Worm (Caenorhabditis elegans) whole organism, L1 larva: ENCODE measurements around the gene Y51B9A.14.
A peak's percentile ranks its signal among the peaks of the same experiment; 100 is the strongest.

Experiments
- C16A3.4 ChIP-seq: fragments of 150-350 bp; optimal IDR thresholded peaks from 2 replicates; lab custom pipeline; 2014; ENCODE audit warnings: missing biosample characterization, missing genetic modification characterization
- F16B12.6 ChIP-seq: fragments of 150-350 bp; optimal IDR thresholded peaks from 2 replicates; lab custom pipeline; 2014; ENCODE audit warnings: missing biosample characterization, missing genetic modification characterization
- Y116A8C.19 ChIP-seq: sonication (generic microtip); optimal IDR thresholded peaks from 2 replicates; lab custom pipeline; 2016; ENCODE audit warnings: missing compliant biosample characterization, missing genetic modification characterization, borderline replicate concordance
- aly-2 ChIP-seq: fragments of 150-350 bp; optimal IDR thresholded peaks from 2 replicates; lab custom pipeline; 2014; ENCODE audit warnings: missing biosample characterization, missing genetic modification characterization
- ceh-88 ChIP-seq: fragments of 200-800 bp; sonication (Bioruptor generic); IDR thresholded peaks from 2 replicates; pipeline ENCODE4 v1.3.6; 2022; ENCODE audit warnings: missing genetic modification characterization, missing compliant biosample characterization
- ceh-90 ChIP-seq: sonication (generic microtip); optimal IDR thresholded peaks from 2 replicates; lab custom pipeline; 2016; ENCODE audit warnings: missing genetic modification characterization, missing compliant biosample characterization
- efl-1 ChIP-seq, 4 experiments: fragments of 150-350 bp; optimal IDR thresholded peaks in 3 of 4; peaks in 1 of 4; 1 replicate in 1 of 4; 2 replicates in 3 of 4; lab custom pipeline; 2014; ENCODE audit warnings: missing biosample characterization in 2 of 4, missing genetic modification characterization in 2 of 4, missing genetic modification reagents in 2 of 4
- efl-3 ChIP-seq: fragments of 200-800 bp; sonication (Bioruptor generic); optimal IDR thresholded peaks from 2 replicates; lab custom pipeline; 2018; ENCODE audit warnings: mild to moderate bottlenecking, missing genetic modification characterization, missing compliant biosample characterization
- elt-2 ChIP-seq: sonication (generic microtip); optimal IDR thresholded peaks from 2 replicates; lab custom pipeline; 2016; ENCODE audit warnings: missing genetic modification characterization, mild to moderate bottlenecking, inconsistent platforms, missing compliant biosample characterization, missing genetic modification reagents
- ets-5 ChIP-seq: fragments of 200-800 bp; sonication (Bioruptor generic); IDR thresholded peaks from 2 replicates; pipeline ENCODE4 v1.3.6; 2022; ENCODE audit warnings: missing genetic modification characterization, missing compliant biosample characterization
- fkh-10 ChIP-seq: sonication (generic microtip); optimal IDR thresholded peaks from 2 replicates; lab custom pipeline; 2017; ENCODE audit warnings: missing biosample characterization, missing genetic modification reagents, missing genetic modification characterization
- fkh-8 ChIP-seq: sonication (generic microtip); optimal IDR thresholded peaks from 2 replicates; lab custom pipeline; 2016; ENCODE audit warnings: mild to moderate bottlenecking, missing genetic modification characterization, missing compliant biosample characterization
- fos-1 ChIP-seq: fragments of 150-350 bp; optimal IDR thresholded peaks from 2 replicates; lab custom pipeline; 2014; ENCODE audit warnings: missing biosample characterization, missing genetic modification characterization
- hlh-4 ChIP-seq: sonication (generic microtip); optimal IDR thresholded peaks from 2 replicates; lab custom pipeline; 2016; ENCODE audit warnings: mild to moderate bottlenecking, missing genetic modification characterization, missing compliant biosample characterization
- isw-1 ChIP-seq: fragments of 200-800 bp; sonication (Bioruptor generic); IDR thresholded peaks from 2 replicates; pipeline ENCODE4 v1.3.6; 2022; ENCODE audit warnings: missing genetic modification characterization, missing compliant biosample characterization
- lin-13 ChIP-seq: fragments of 150-350 bp; optimal IDR thresholded peaks from 2 replicates; lab custom pipeline; 2014; ENCODE audit warnings: missing biosample characterization, missing genetic modification reagents, missing genetic modification characterization
- lin-35 ChIP-seq, 2 experiments: fragments of 150-350 bp; optimal IDR thresholded peaks; 2 replicates each; lab custom pipeline; 2014; ENCODE audit warnings: missing biosample characterization in 2 of 2, missing genetic modification characterization in 2 of 2, missing genetic modification reagents in 2 of 2
- mab-9 ChIP-seq: fragments of 200-800 bp; sonication (Bioruptor generic); IDR thresholded peaks from 2 replicates; pipeline ENCODE4 v1.3.6; 2022; ENCODE audit warnings: missing genetic modification reagents, missing genetic modification characterization, missing compliant biosample characterization
- mef-2 ChIP-seq: fragments of 150-350 bp; optimal IDR thresholded peaks from 2 replicates; lab custom pipeline; 2014; ENCODE audit warnings: missing biosample characterization, missing genetic modification characterization
- nhr-11 ChIP-seq: fragments of 150-350 bp; optimal IDR thresholded peaks from 2 replicates; lab custom pipeline; 2014; ENCODE audit warnings: missing biosample characterization, missing genetic modification characterization
- nhr-19 ChIP-seq: fragments of 200-800 bp; sonication (Bioruptor generic); conservative IDR thresholded peaks from 2 replicates; pipeline ENCODE4 v1.3.6; 2022; ENCODE audit warnings: missing genetic modification characterization, missing compliant biosample characterization
- nhr-237 ChIP-seq: fragments of 150-350 bp; optimal IDR thresholded peaks from 2 replicates; lab custom pipeline; 2014; ENCODE audit warnings: missing biosample characterization, missing genetic modification characterization
- nhr-28 ChIP-seq: fragments of 150-350 bp; optimal IDR thresholded peaks from 2 replicates; lab custom pipeline; 2014; ENCODE audit warnings: missing biosample characterization, missing genetic modification characterization
- nhr-47 ChIP-seq: sonication (generic microtip); optimal IDR thresholded peaks from 2 replicates; lab custom pipeline; 2016; ENCODE audit warnings: mild to moderate bottlenecking, missing genetic modification characterization, moderate library complexity, missing compliant biosample characterization
- nhr-71 ChIP-seq: sonication (generic microtip); optimal IDR thresholded peaks from 2 replicates; lab custom pipeline; 2016; ENCODE audit warnings: mild to moderate bottlenecking, missing genetic modification characterization, moderate library complexity, missing compliant biosample characterization
- nhr-84 ChIP-seq: sonication (generic microtip); optimal IDR thresholded peaks from 2 replicates; lab custom pipeline; 2017; ENCODE audit warnings: missing biosample characterization, missing genetic modification characterization
- nhr-90 ChIP-seq: sonication (generic microtip); optimal IDR thresholded peaks from 2 replicates; lab custom pipeline; 2016; ENCODE audit warnings: mild to moderate bottlenecking, missing genetic modification characterization, missing compliant biosample characterization; ENCODE audit not compliant: poor library complexity
- rnt-1 ChIP-seq: sonication (generic microtip); optimal IDR thresholded peaks from 2 replicates; lab custom pipeline; 2016; ENCODE audit warnings: mild to moderate bottlenecking, missing genetic modification characterization, moderate library complexity, missing compliant biosample characterization
- snpc-4 ChIP-seq: fragments of 150-350 bp; optimal IDR thresholded peaks from 2 replicates; lab custom pipeline; 2014; ENCODE audit warnings: missing biosample characterization, missing genetic modification characterization
- sptf-1 ChIP-seq: fragments of 150-350 bp; optimal IDR thresholded peaks from 2 replicates; lab custom pipeline; 2014; ENCODE audit warnings: missing biosample characterization, missing genetic modification characterization
- tbx-2 ChIP-seq: sonication (generic microtip); optimal IDR thresholded peaks from 2 replicates; lab custom pipeline; 2016; ENCODE audit warnings: missing genetic modification characterization, missing compliant biosample characterization
- tlp-1 ChIP-seq: fragments of 150-350 bp; optimal IDR thresholded peaks from 2 replicates; lab custom pipeline; 2014; ENCODE audit warnings: missing biosample characterization, missing genetic modification characterization
- unc-62 ChIP-seq: fragments of 150-350 bp; optimal IDR thresholded peaks from 2 replicates; lab custom pipeline; 2014; ENCODE audit warnings: missing biosample characterization, missing genetic modification reagents, missing genetic modification characterization
- unc-86 ChIP-seq: sonication (generic microtip); optimal IDR thresholded peaks from 2 replicates; lab custom pipeline; 2016; ENCODE audit warnings: missing genetic modification characterization, missing compliant biosample characterization
- xbp-1 ChIP-seq: sonication (generic microtip); optimal IDR thresholded peaks from 2 replicates; lab custom pipeline; 2016; ENCODE audit warnings: missing genetic modification characterization, missing compliant biosample characterization
- zag-1 ChIP-seq: fragments of 150-350 bp; optimal IDR thresholded peaks from 2 replicates; lab custom pipeline; 2014; ENCODE audit warnings: missing biosample characterization, missing genetic modification characterization
- ztf-11 ChIP-seq, 2 experiments: sonication (generic microtip); optimal IDR thresholded peaks; 2 replicates each; lab custom pipeline; 2016 to 2017; ENCODE audit warnings: missing genetic modification characterization in 2 of 2, missing biosample characterization in 1 of 2, missing compliant biosample characterization in 1 of 2
- ztf-4 ChIP-seq: fragments of 150-350 bp; optimal IDR thresholded peaks from 2 replicates; lab custom pipeline; 2014; ENCODE audit warnings: missing biosample characterization, missing genetic modification characterization

Y51B9A.14 gene

DNA sequence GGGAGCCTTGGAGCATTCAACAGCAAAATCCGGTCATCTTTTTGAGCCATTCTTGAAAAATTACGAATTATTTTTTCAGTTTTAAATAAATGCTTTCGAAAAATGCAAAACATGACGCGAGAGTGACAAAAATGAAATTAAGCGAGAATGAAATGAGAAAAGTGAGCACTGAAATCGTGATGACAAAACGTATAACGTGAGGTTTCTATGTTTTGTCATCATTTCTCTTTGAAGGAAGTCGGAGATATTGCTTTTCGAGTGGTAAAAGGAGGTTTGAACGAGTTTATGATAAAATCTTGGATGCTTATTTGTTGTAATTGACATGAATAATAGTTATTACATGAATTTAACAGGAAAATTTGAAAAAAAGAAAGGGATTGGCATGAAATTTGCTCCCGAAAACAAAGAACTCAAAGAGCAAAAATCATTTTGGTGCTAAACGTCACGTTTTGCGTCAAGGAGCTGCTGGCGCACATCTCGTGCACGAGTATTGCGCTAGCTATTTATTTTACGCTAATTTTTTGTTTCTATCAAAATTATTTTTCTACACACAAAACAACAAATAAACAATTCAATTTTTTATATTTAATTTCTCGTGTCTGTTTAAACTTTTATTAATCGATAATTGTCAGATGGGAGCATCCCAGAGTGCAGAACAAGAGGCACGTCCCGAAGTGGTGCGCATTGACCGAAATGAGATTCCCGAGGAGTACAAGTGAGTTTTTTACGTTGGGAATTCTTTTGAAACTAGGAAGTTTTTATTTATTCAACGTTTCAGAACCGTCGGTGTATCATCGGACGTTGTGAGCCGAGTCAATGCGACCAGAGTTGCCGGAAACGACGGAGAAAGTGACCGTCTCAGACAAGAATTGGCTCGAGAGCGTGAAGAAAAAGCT, 18.4 kb upstream of the Y51B9A.14 start, which contains the start of the genes gss-1 and chch-3 (continued):
- peak; percentile 68 for TF ChIP-seq tbx-2
- TF ChIP-seq snpc-4 = peak; percentile 46
- peak; percentile 42 for TF ChIP-seq lin-13
- TF ChIP-seq nhr-237 = no peak
- no peak for TF ChIP-seq fos-1 (tag; lab: Kevin White, UChicago)
- peak; percentile 75 to 81 for TF ChIP-seq lin-35 (GFP tag; optimal IDR thresholded peaks at IDR 0.05; lab: Kevin White, UChicago)
- peak; percentile 68 to 77 for TF ChIP-seq efl-1 (optimal IDR thresholded peaks at IDR 0.05; lab: Kevin White, UChicago)
- peak; percentile 70 to 96 for TF ChIP-seq efl-1 (GFP tag; optimal IDR thresholded peaks at IDR 0.05 in 1 of 2; lab: Kevin White, UChicago)
- TF ChIP-seq ztf-4 (tag; lab: Kevin White, UChicago) = no peak
- TF ChIP-seq F16B12.6 (tag; lab: Kevin White, UChicago) = peak; percentile 58
- no peak for TF ChIP-seq sptf-1 (tag; lab: Kevin White, UChicago)
- TF ChIP-seq nhr-90 (tag; lab: Kevin White, UChicago) = peak; percentile 28
- no peak for TF ChIP-seq efl-3 (GFP tag; lab: Kevin White, UChicago)
- TF ChIP-seq nhr-47 (tag; lab: Kevin White, UChicago) = peak; percentile 74
- peak; percentile 63 for TF ChIP-seq isw-1
- TF ChIP-seq C16A3.4 (tag; lab: Kevin White, UChicago) = peak; percentile 38
- TF ChIP-seq rnt-1 (tag; lab: Kevin White, UChicago) = peak; percentile 79
- TF ChIP-seq fkh-10 (GFP tag; lab: Kevin White, UChicago) = no peak
- no peak for TF ChIP-seq nhr-84 (tag; lab: Kevin White, UChicago)
- TF ChIP-seq xbp-1 (tag; lab: Kevin White, UChicago) = peak; percentile 65
- TF ChIP-seq ets-5 (GFP tag; lab: Robert Waterston, UW) = no peak
- no peak for TF ChIP-seq zag-1
- peak; percentile 22 for TF ChIP-seq aly-2 (tag; lab: Kevin White, UChicago)
- TF ChIP-seq mef-2 (tag; lab: Kevin White, UChicago) = no peak
- TF ChIP-seq hlh-4 = no peak
- no peak for TF ChIP-seq ztf-11 (tag; optimal IDR thresholded peaks at IDR 0.05; lab: Kevin White, UChicago)
- TF ChIP-seq nhr-19 (GFP tag; lab: Robert Waterston, UW) = peak; percentile 77
- TF ChIP-seq, all 84 proteins: peak for 39

DNA sequence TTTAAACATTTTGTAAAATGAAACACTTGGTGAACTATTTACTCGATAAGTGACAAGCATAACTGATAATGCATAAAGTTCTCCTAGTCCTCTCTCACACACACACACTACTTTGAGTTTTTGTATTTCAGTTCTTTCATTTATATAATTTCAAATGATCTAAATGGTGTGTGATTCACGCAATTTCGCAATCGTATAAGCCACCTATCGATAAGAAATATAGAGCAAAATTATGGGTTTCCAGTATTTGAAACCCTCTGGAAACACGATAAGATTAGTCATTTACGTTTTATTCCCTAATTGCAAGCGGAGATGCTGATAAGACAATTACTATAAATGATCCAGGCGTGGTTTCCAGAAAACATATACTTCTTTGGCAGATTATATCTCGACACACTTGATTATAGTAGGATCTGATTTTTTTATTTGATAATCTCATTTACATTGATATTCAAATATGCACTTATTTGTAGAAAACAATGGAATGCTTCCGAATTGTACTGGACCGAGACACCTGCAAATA, 13.9 kb upstream of the Y51B9A.14 start, which contains the start of gene arrd-3:
Gene arrd-3 (plus strand): TSS at position 473 of the 523 bp plus-strand sequence.
- TF ChIP-seq nhr-11 (tag; lab: Kevin White, UChicago) = no peak
- no peak for TF ChIP-seq ceh-90 (tag; lab: Kevin White, UChicago)
- TF ChIP-seq tlp-1 = peak; percentile 10
- TF ChIP-seq unc-86 = no peak
- peak; percentile 66 for TF ChIP-seq elt-2 (tag; lab: Kevin White, UChicago)

DNA sequence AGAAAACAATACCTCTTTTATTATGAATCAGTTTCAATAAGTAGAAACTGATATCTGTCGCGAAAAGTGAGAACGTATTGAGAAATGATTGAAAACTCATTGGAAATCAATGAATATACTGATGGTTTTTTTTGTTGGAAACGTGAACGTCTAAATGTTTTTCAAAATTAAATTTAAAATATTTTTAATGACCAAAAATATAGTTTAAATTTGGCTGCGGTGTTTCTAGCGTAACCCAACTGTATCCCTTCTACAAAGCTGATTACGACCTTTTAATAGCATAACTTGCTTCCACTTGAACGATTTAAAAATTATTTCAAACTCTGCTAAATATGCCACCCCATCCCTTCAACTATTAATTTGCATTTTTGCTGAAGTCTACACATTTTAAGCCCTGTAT, 13.2 kb upstream of the Y51B9A.14 start, which contains the start of gene M176.9:
Gene M176.9 (minus strand): TSS at position 101 of the 400 bp plus-strand sequence.
- TF ChIP-seq unc-62 (GFP tag; lab: Kevin White, UChicago) (no peak), Y116A8C.19 (no peak), ceh-88 (GFP tag; lab: Robert Waterston, UW) (no peak), mab-9 (GFP tag; lab: Robert Waterston, UW) (no peak), fkh-8 (tag; lab: Kevin White, UChicago) (no peak), lin-13 (no peak), nhr-71 (no peak), nhr-28 (tag; lab: Kevin White, UChicago) (no peak)
